Worm (Caenorhabditis elegans): ENCODE data around the gene W03F9.11.

Gene W03F9.11

DNA sequence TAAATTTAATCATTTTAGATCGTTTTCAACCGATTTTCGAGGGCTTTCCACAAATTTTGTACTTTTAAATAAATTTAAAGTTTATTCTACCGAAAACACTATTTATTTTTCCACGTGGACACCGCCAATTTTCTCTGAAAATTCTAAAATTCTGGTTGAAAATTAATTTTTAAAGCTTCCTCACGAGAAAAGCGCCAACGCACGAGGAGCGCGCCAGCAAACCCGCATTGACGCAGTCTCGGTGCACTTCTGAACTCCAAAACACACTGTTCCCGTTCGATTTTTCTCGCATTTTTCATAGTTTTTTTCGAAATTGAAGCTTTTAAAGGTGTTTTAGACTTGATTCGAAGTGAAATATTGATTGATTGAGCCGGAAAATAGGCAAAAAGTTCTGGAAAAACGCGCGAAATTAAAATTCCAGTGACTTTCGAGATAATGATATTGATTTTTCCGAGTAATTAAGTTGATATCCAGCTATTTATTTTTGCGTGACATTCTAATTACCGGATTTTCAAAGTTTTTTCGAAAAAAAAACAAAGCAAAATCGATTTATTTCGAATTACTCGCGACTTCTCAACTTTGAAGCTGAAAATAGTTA, 35.8 kb upstream of the W03F9.11 start, which contains the start of gene cul-3 (continued):
- no peak for TF ChIP-seq sdz-38 (tag; optimal IDR thresholded peaks at IDR 0.05)
- TF ChIP-seq rcor-1 (GFP tag; IDR thresholded peaks at IDR 0.05), result peak; percentile 10; the same call in 1 of the 2 replicates
- TF ChIP-seq ccch-3 (GFP tag; optimal IDR thresholded peaks at IDR 0.05), result no peak
- TF ChIP-seq F49E8.2 (tag; optimal IDR thresholded peaks at IDR 0.05; ENCODE audit: insufficient read depth), result peak; percentile 16
- peak; percentile 93 for TF ChIP-seq ztf-18 (tag; optimal IDR thresholded peaks at IDR 0.05)
- no peak for TF ChIP-seq dpff-1 (tag; optimal IDR thresholded peaks at IDR 0.05)
- TF ChIP-seq F22D6.2 (tag; optimal IDR thresholded peaks at IDR 0.05), result no peak
- no peak for TF ChIP-seq ztf-6 (GFP tag; IDR thresholded peaks at IDR 0.05)
- TF ChIP-seq B0019.2 (GFP tag; conservative IDR thresholded peaks at IDR 0.05), result no peak
- no peak for TF ChIP-seq egrh-3 (GFP tag; IDR thresholded peaks at IDR 0.05)
- TF ChIP-seq hmg-1.2 (GFP tag; IDR thresholded peaks at IDR 0.05), result 0 out of 2 replicates have a peak, but pooled peaks have one; percentile 11
- TF ChIP-seq Y79H2A.3 (GFP tag; conservative IDR thresholded peaks at IDR 0.05), result no peak
- TF ChIP-seq nfyb-1 (GFP tag; IDR thresholded peaks at IDR 0.05), result no peak
- TF ChIP-seq lsl-1 (GFP tag; optimal IDR thresholded peaks at IDR 0.05), result peak; percentile 39
- TF ChIP-seq lin-40 (tag; optimal IDR thresholded peaks at IDR 0.05), result peak; percentile 77
- no peak for TF ChIP-seq sptf-2 (GFP tag; optimal IDR thresholded peaks at IDR 0.05)
- no peak for TF ChIP-seq ceh-58 (GFP tag; IDR thresholded peaks at IDR 0.05)
- no peak for TF ChIP-seq T26A5.8 (tag; optimal IDR thresholded peaks at IDR 0.05)
- no peak for TF ChIP-seq cebp-1 (GFP tag; IDR thresholded peaks at IDR 0.05)
- peak; percentile 49 for TF ChIP-seq cebp-1 (tag; optimal IDR thresholded peaks at IDR 0.05)
- TF ChIP-seq F55B11.4 (tag; optimal IDR thresholded peaks at IDR 0.05; ENCODE audit: borderline replicate concordance, insufficient read depth), result no peak
- TF ChIP-seq Y56A3A.18 (GFP tag; IDR thresholded peaks at IDR 0.05), result no peak
- peak; percentile 56 for TF ChIP-seq lin-54 (GFP tag; optimal IDR thresholded peaks at IDR 0.05)
- TF ChIP-seq ztf-22 (GFP tag; optimal IDR thresholded peaks at IDR 0.05), result no peak
- TF ChIP-seq F33H1.4 (GFP tag; IDR thresholded peaks at IDR 0.05), result peak; percentile 29; the same call in 1 of the 2 replicates
- TF ChIP-seq nfya-1 (tag; optimal IDR thresholded peaks at IDR 0.05; ENCODE audit: borderline replicate concordance, insufficient read depth), result no peak
- TF ChIP-seq attf-5 (GFP tag; optimal IDR thresholded peaks at IDR 0.05), result no peak
- no peak for TF ChIP-seq rec-8 (tag; optimal IDR thresholded peaks at IDR 0.05)
- TF ChIP-seq repo-1 (tag; optimal IDR thresholded peaks at IDR 0.05), result no peak
- no peak for TF ChIP-seq F10E7.11 (tag; optimal IDR thresholded peaks at IDR 0.05)

ce11 chrV:174520-174919, 33.4 kb upstream of the W03F9.11 start:
- TF ChIP-seq athp-1 (tag; optimal IDR thresholded peaks at IDR 0.05), result no peak
- no peak for TF ChIP-seq ztf-3 (GFP tag; optimal IDR thresholded peaks at IDR 0.05)
- no peak for TF ChIP-seq ekl-4 (GFP tag; IDR thresholded peaks at IDR 0.05)
- no peak for TF ChIP-seq ceh-27 (GFP tag; optimal IDR thresholded peaks at IDR 0.05)

DNA sequence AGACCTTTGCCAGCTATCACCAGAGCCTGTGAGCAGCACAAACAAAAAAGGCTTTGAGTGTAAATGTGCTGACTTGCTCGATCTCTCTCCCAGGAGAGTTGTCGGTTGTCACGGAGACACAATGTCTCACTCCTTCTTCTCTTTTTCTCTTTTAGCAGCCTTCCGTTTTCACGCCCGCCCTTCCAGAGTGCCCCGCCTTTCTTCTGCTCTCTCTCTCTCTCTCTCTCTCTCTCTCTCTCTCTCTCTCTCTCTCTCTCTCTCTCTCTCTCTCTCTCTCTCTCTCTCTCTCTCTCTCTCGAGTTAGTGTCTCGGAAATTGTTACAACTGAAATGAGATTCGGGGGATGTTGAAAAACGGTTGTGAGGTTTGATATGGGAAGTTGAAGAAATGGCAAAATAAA, 32.3 kb upstream of the W03F9.11 start:
- TF ChIP-seq dpff-1 (tag; optimal IDR thresholded peaks at IDR 0.05) (no peak), madf-10 (tag; optimal IDR thresholded peaks at IDR 0.05) (no peak), efl-1 (GFP tag; optimal IDR thresholded peaks at IDR 0.05) (no peak), sptf-2 (GFP tag; optimal IDR thresholded peaks at IDR 0.05) (no peak), ekl-4 (GFP tag; IDR thresholded peaks at IDR 0.05) (no peak), mes-4 (tag; optimal IDR thresholded peaks at IDR 0.05) (no peak), hrde-1 (tag; optimal IDR thresholded peaks at IDR 0.05; ENCODE audit: borderline replicate concordance) (no peak), B0019.2 (GFP tag; conservative IDR thresholded peaks at IDR 0.05) (no peak), ceh-58 (GFP tag; IDR thresholded peaks at IDR 0.05) (no peak), D2030.7 (GFP tag; IDR thresholded peaks at IDR 0.05) (peak; percentile 36; the same call in 1 of the 2 replicates), madf-3 (GFP tag; IDR thresholded peaks at IDR 0.05) (no peak), K12H6.12 (tag; optimal IDR thresholded peaks at IDR 0.05) (no peak), repo-1 (tag; optimal IDR thresholded peaks at IDR 0.05) (no peak), Y56A3A.18 (GFP tag; IDR thresholded peaks at IDR 0.05) (no peak), Y79H2A.3 (GFP tag; conservative IDR thresholded peaks at IDR 0.05) (no peak), nhr-27 (tag; optimal IDR thresholded peaks at IDR 0.05) (no peak), ccch-3 (GFP tag; optimal IDR thresholded peaks at IDR 0.05) (no peak), madf-8 (GFP tag; conservative IDR thresholded peaks at IDR 0.05) (no peak), dox-1 (GFP tag; IDR thresholded peaks at IDR 0.05) (no peak), cebp-2 (GFP tag; IDR thresholded peaks at IDR 0.05) (no peak), rcor-1 (GFP tag; IDR thresholded peaks at IDR 0.05) (no peak)
